Worm (Caenorhabditis elegans): ENCODE results near the gene C11E4.6.
A peak's percentile ranks its signal among the peaks of the same experiment; 100 is the strongest.

- TF ChIP-seq nhr-76 (tag; optimal IDR thresholded peaks at IDR 0.05), result no peak
- peak; percentile 79 for TF ChIP-seq bed-3 (GFP tag; optimal IDR thresholded peaks at IDR 0.05)
- peak; percentile 38 for TF ChIP-seq unc-62 (GFP tag; optimal IDR thresholded peaks at IDR 0.05)
Observed at ce11 chrX:9637700-9638099, 27.3 kb downstream of the C11E4.6 start.

All from whole organism, mixed stage, embryonic.